Worm (Caenorhabditis elegans): ENCODE measurements around the gene R12C12.6.

R12C12.6 gene

DNA sequence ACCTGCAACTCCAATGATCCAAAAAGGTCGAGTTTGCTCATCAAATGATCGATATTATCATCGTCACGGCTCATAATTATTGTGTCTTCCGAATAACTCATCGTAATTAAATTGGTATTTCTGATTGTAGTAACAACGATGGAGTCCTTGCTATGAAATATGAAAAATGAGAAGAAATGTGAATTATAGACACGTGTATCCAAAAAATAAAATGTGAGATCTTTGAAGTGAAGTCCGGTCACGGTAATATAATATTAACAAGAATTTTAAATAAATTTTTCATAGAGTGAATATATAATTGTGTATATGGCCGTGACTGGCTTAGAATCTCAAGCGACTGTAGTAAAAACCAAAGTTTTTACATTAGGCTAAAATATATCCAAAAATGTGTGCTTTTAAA lies 19.4 kb upstream of the R12C12.6 start, which contains the start of gene H12I13.1:
H12I13.1 (minus strand) TSS at position 101 of the 400 bp plus-strand sequence.
- no peak for TF ChIP-seq egl-5 (tag; optimal IDR thresholded peaks at IDR 0.05)
- no peak for TF ChIP-seq fkh-10 (GFP tag; optimal IDR thresholded peaks at IDR 0.05)
- TF ChIP-seq nhr-12 (tag; optimal IDR thresholded peaks at IDR 0.05) = no peak
- TF ChIP-seq lin-15B (tag; optimal IDR thresholded peaks at IDR 0.05) = no peak
- TF ChIP-seq sea-2 (GFP tag; optimal IDR thresholded peaks at IDR 0.05) = no peak
- TF ChIP-seq nhr-28 (tag; optimal IDR thresholded peaks at IDR 0.05) = no peak
- TF ChIP-seq pha-4 (tag; optimal IDR thresholded peaks at IDR 0.05) = no peak
- no peak for TF ChIP-seq skn-1 (tag; optimal IDR thresholded peaks at IDR 0.05)

DNA sequence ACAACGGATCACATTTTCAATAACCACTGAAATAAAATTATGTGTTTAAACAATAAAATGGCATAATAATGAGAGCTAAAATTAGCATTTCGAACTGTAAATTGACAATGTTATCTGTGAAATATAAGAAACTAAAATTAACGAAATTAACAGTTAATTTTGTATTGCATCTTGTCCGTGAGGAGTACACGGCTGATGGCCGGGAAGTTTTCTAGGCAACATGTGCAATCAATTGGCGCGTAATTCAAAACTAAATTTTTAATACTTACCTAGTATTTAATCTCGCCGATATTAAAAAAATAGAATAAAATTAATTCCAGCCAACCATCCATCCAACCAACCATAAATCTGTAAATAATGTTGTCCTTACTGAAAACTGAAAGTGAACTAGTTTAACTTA lies 13.8 kb upstream of the R12C12.6 start:
- TF ChIP-seq lin-15B (tag; optimal IDR thresholded peaks at IDR 0.05) (peak; percentile 67), R02D3.7 (tag; optimal IDR thresholded peaks at IDR 0.05) (peak; percentile 21), pha-4 (tag; optimal IDR thresholded peaks at IDR 0.05) (peak; percentile 84), nhr-23 (tag; optimal IDR thresholded peaks at IDR 0.05) (peak; percentile 88), hmg-11 (tag; optimal IDR thresholded peaks at IDR 0.05) (peak; percentile 65), jun-1 (tag; optimal IDR thresholded peaks at IDR 0.05) (peak; percentile 49), nhr-28 (tag; optimal IDR thresholded peaks at IDR 0.05) (no peak), elt-2 (tag; optimal IDR thresholded peaks at IDR 0.05) (peak; percentile 28), ztf-4 (tag; optimal IDR thresholded peaks at IDR 0.05) (no peak), snpc-4 (tag; optimal IDR thresholded peaks at IDR 0.05) (peak; percentile 59), nfya-1 (tag; optimal IDR thresholded peaks at IDR 0.05; ENCODE audit: insufficient read depth) (peak; percentile 73), unc-39 (tag; optimal IDR thresholded peaks at IDR 0.05) (no peak), nhr-25 (tag; optimal IDR thresholded peaks at IDR 0.05) (peak; percentile 80), ceh-16 (tag; optimal IDR thresholded peaks at IDR 0.05) (no peak), lsy-12 (tag; optimal IDR thresholded peaks at IDR 0.05) (peak; percentile 65), nhr-43 (tag; optimal IDR thresholded peaks at IDR 0.05; ENCODE audit: poor library complexity, severe bottlenecking) (peak; percentile 96), ceh-82 (tag; optimal IDR thresholded peaks at IDR 0.05) (no peak), ztf-11 (tag; optimal IDR thresholded peaks at IDR 0.05) (no peak), ceh-28 (tag; optimal IDR thresholded peaks at IDR 0.05) (peak; percentile 26)

DNA sequence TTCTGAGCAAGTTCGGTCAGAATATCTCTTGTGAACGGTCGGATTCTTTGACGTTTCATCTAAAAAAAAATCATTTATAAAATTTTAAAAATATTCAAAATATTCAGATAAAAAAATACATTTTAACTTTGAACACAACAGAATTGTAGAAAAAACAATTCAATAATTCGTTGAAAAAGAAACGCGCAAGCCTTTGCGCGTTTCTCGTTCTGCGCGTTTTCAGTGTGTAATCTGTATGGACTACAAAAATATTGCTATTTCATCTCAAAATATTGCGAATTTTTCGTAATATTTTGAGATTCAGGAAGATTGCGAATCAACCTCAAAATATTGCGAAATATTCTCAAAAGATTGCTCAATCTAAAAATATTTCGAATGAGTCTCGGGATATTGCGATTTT lies 8.3 kb upstream of the R12C12.6 start, which contains the start of gene R12C12.7:
R12C12.7 (minus strand) TSS at position 59 of the 400 bp plus-strand sequence.
- TF ChIP-seq elt-2 (tag; optimal IDR thresholded peaks at IDR 0.05) = peak; percentile 3
- TF ChIP-seq daf-12 (tag; optimal IDR thresholded peaks at IDR 0.05) = no peak
- TF ChIP-seq nhr-23 (tag; optimal IDR thresholded peaks at IDR 0.05) = peak; percentile 4
- TF ChIP-seq aly-2 (tag; optimal IDR thresholded peaks at IDR 0.05) = no peak
- no peak for TF ChIP-seq mdl-1 (tag; optimal IDR thresholded peaks at IDR 0.05)
- TF ChIP-seq pqm-1 (tag; optimal IDR thresholded peaks at IDR 0.05) = peak; percentile 79

DNA sequence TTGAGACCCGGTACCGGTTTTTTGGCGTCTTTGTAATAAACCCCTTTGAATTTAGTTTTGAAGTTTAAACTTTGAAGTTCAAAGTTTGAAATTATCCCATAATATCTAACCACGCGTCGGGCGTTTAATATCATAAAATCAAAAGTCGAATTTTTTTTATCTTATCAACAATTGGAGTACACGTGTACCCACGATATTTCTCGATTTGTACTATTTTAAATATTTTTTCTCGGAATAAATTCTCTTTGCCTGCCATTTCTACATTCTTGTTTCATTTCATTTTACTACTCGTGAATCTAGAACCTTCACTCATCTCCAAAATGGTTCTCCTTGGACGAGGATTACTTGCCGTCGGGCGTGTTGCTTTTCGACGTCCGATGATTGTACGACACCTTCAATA lies 2.5 kb upstream of the R12C12.6 start, which contains the start of gene gldc-1:
gldc-1 (plus strand) TSS at position 301 of the 400 bp plus-strand sequence.
- no peak for TF ChIP-seq snpc-4 (tag; optimal IDR thresholded peaks at IDR 0.05)
- peak; percentile 50 for TF ChIP-seq pqm-1 (tag; optimal IDR thresholded peaks at IDR 0.05)
- TF ChIP-seq ceh-9 (tag; optimal IDR thresholded peaks at IDR 0.05) = no peak
- no peak for TF ChIP-seq sea-2 (GFP tag; optimal IDR thresholded peaks at IDR 0.05)

DNA sequence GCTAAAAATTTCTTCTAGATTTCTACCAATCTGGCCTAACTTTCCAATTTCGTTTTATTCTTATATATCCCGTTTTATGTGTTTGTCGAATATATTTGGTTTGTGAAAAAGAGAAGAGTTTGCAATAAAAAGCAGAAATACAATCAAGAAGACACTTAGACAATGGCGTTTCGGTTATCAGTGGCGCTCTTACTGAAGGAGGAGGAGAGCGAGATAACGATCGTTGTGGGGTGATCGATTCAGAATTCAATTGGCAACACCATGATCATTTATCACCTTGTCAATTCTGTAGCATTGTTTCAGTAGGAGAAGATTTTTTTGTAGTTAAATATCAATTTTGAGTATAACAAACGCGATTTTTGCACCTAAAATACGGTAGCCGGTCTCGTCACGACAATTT lies 1.9 kb upstream of the R12C12.6 start:
- TF ChIP-seq eor-1 (tag; optimal IDR thresholded peaks at IDR 0.05) = no peak
- peak; percentile 89 for TF ChIP-seq elt-2 (tag; optimal IDR thresholded peaks at IDR 0.05)
- no peak for TF ChIP-seq skn-1 (tag; optimal IDR thresholded peaks at IDR 0.05)
- no peak for TF ChIP-seq nhr-23 (tag; optimal IDR thresholded peaks at IDR 0.05)
- TF ChIP-seq nhr-76 (tag; optimal IDR thresholded peaks at IDR 0.05) = no peak
- no peak for TF ChIP-seq ceh-16 (tag; optimal IDR thresholded peaks at IDR 0.05)
- TF ChIP-seq jun-1 (tag; optimal IDR thresholded peaks at IDR 0.05) = no peak
- TF ChIP-seq pqm-1 (tag; optimal IDR thresholded peaks at IDR 0.05) = peak; percentile 79
- TF ChIP-seq nhr-11 (tag; optimal IDR thresholded peaks at IDR 0.05) = no peak
- TF ChIP-seq lsy-12 (tag; optimal IDR thresholded peaks at IDR 0.05) = no peak
